Fruit fly (Drosophila melanogaster): ENCODE measurements around the gene Ir94c.

Ir94c gene

DNA sequence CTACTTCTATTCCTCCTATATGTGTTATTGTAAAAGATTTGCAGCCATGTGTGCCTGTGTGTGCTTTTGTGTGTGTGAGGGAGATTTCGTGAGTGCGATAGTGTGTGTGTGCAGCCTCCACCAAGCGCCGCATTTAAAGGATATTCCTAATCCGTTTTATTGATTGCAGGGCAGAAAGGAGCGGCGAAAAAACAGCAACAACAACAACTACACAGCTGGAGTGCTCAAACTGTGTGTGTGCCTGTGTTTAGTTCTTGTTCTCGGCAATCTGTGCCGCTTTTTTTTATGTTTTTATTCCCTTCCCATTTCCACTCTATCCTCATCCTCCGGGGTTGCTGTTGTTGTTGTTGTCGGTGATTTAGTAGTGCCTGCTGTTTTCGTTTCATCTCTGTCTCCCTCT, 15.2 kb upstream of the Ir94c start (continued):
- no peak for TF ChIP-seq hkb (optimal IDR thresholded peaks at IDR 0.05)
- TF ChIP-seq hkb (GFP tag; IDR thresholded peaks at IDR 0.05) = no peak
- no peak for TF ChIP-seq Nf-YB (GFP tag; optimal IDR thresholded peaks at IDR 0.05)
- no peak for TF ChIP-seq pzg (GFP tag; optimal IDR thresholded peaks at IDR 0.05)
- TF ChIP-seq eyg (GFP tag; optimal IDR thresholded peaks at IDR 0.05) = no peak
- TF ChIP-seq CG17385 (GFP tag; optimal IDR thresholded peaks at IDR 0.05) = no peak
- no peak for TF ChIP-seq CG10543 (GFP tag; optimal IDR thresholded peaks at IDR 0.05)
- peak; percentile 42 for TF ChIP-seq oc (tag; optimal IDR thresholded peaks at IDR 0.05)
- no peak for TF ChIP-seq sim (GFP tag; IDR thresholded peaks at IDR 0.05)
- TF ChIP-seq nerfin-1 (tag; optimal IDR thresholded peaks at IDR 0.05) = peak; percentile 24
- TF ChIP-seq Vsx1 (GFP tag; optimal IDR thresholded peaks at IDR 0.05) = no peak
- no peak; the same call in 1 of the 2 replicates for TF ChIP-seq rib (GFP tag; IDR thresholded peaks at IDR 0.05)
- peak; percentile 27 for TF ChIP-seq CG10431 (GFP tag; optimal IDR thresholded peaks at IDR 0.05)
- TF ChIP-seq CG9609 (GFP tag; optimal IDR thresholded peaks at IDR 0.05) = no peak
- peak; percentile 76 for TF ChIP-seq twi (tag; optimal IDR thresholded peaks at IDR 0.05)
- TF ChIP-seq CG15601 (tag; optimal IDR thresholded peaks at IDR 0.05) = no peak
- TF ChIP-seq row (GFP tag; IDR thresholded peaks at IDR 0.05) = no peak
- no peak for TF ChIP-seq abd-A (tag; optimal IDR thresholded peaks at IDR 0.05)
- TF ChIP-seq ash1 (GFP tag; optimal IDR thresholded peaks at IDR 0.05) = no peak
- TF ChIP-seq CG7928 (GFP tag; optimal IDR thresholded peaks at IDR 0.05) = no peak
- TF ChIP-seq sqz (GFP tag; optimal IDR thresholded peaks at IDR 0.05) = peak; percentile 77
- peak; percentile 65 for TF ChIP-seq D (optimal IDR thresholded peaks at IDR 0.05)
- TF ChIP-seq D (GFP tag; optimal IDR thresholded peaks at IDR 0.05) = no peak
- no peak for TF ChIP-seq CG12104 (GFP tag; optimal IDR thresholded peaks at IDR 0.05)
- TF ChIP-seq usp (GFP tag; optimal IDR thresholded peaks at IDR 0.05) = no peak
- no peak for TF ChIP-seq CG15696 (tag; optimal IDR thresholded peaks at IDR 0.05)
- TF ChIP-seq CG8765 (GFP tag; IDR thresholded peaks at IDR 0.05) = no peak
- TF ChIP-seq CG13894 (tag; optimal IDR thresholded peaks at IDR 0.05) = no peak
- no peak for TF ChIP-seq sisA (GFP tag; IDR thresholded peaks at IDR 0.05)
- TF ChIP-seq Dad (GFP tag; optimal IDR thresholded peaks at IDR 0.05) = no peak
- TF ChIP-seq CG2875 (GFP tag; optimal IDR thresholded peaks at IDR 0.05) = no peak
- no peak for TF ChIP-seq grn (GFP tag; optimal IDR thresholded peaks at IDR 0.05)
- TF ChIP-seq lmd (GFP tag; IDR thresholded peaks at IDR 0.05) = no peak
- TF ChIP-seq Kr (GFP tag; optimal IDR thresholded peaks at IDR 0.05) = peak; percentile 75
- TF ChIP-seq CG1602 (GFP tag; optimal IDR thresholded peaks at IDR 0.05) = no peak
- peak; percentile 37 for TF ChIP-seq CG8924 (tag; optimal IDR thresholded peaks at IDR 0.05)
- no peak for TF ChIP-seq lov (optimal IDR thresholded peaks at IDR 0.05)
- TF ChIP-seq lov (GFP tag; IDR thresholded peaks at IDR 0.05) = no peak
- TF ChIP-seq Oli (tag; optimal IDR thresholded peaks at IDR 0.05) = no peak
- no peak for TF ChIP-seq CG8089 (GFP tag; optimal IDR thresholded peaks at IDR 0.05)
- no peak for TF ChIP-seq CG30431 (GFP tag; optimal IDR thresholded peaks at IDR 0.05)
- no peak for TF ChIP-seq CG17568 (GFP tag; optimal IDR thresholded peaks at IDR 0.05)
- no peak for TF ChIP-seq zfh1 (GFP tag; IDR thresholded peaks at IDR 0.05)
- TF ChIP-seq CG18619 (GFP tag; optimal IDR thresholded peaks at IDR 0.05) = no peak
- no peak for TF ChIP-seq Ada2b (GFP tag; IDR thresholded peaks at IDR 0.05)
- TF ChIP-seq CG4617 (GFP tag; optimal IDR thresholded peaks at IDR 0.05; ENCODE audit: borderline replicate concordance) = no peak
- TF ChIP-seq Nf-YC (tag; optimal IDR thresholded peaks at IDR 0.05) = no peak
- no peak for TF ChIP-seq CG12219 (GFP tag; optimal IDR thresholded peaks at IDR 0.05)
- no peak for TF ChIP-seq Gsc (GFP tag; IDR thresholded peaks at IDR 0.05)
- no peak for TF ChIP-seq Myb (GFP tag; optimal IDR thresholded peaks at IDR 0.05)
- peak; percentile 2 for TF ChIP-seq CG8281 (tag; optimal IDR thresholded peaks at IDR 0.05)
- no peak for TF ChIP-seq CG33557 (GFP tag; optimal IDR thresholded peaks at IDR 0.05)
- no peak for TF ChIP-seq CG34422 (GFP tag; IDR thresholded peaks at IDR 0.05)

Measured in whole organism, embryonic.